Fruit fly (Drosophila melanogaster) whole organism, embryonic: ENCODE data around the gene simj.

Source experiments
- Antp ChIP-seq: fragments of 200-800 bp; sonication (Bioruptor generic); optimal IDR thresholded peaks from 3 replicates; lab custom pipeline; 2016; ENCODE audit warnings: missing biosample characterization, missing genetic modification characterization
- Atf-2 ChIP-seq: fragments of 200-800 bp; sonication (Bioruptor generic); optimal IDR thresholded peaks from 2 replicates; lab custom pipeline; 2016; ENCODE audit warnings: missing biosample characterization, missing genetic modification characterization
- CG10959 ChIP-seq: fragments of 200-800 bp; sonication (Bioruptor generic); IDR thresholded peaks from 2 replicates; pipeline ENCODE4 v1.3.6; 2022; ENCODE audit warnings: missing biosample characterization, missing genetic modification characterization
- CG12744 ChIP-seq: fragments of 200-800 bp; sonication (Bioruptor generic); optimal IDR thresholded peaks from 2 replicates; lab custom pipeline; 2016; ENCODE audit warnings: missing biosample characterization, missing genetic modification characterization
- CG13624 ChIP-seq: fragments of 200-800 bp; sonication (Bioruptor generic); optimal IDR thresholded peaks from 2 replicates; lab custom pipeline; 2016; ENCODE audit warnings: missing biosample characterization, missing genetic modification characterization
- CG14441 ChIP-seq: fragments of 200-800 bp; sonication (Bioruptor generic); IDR thresholded peaks from 2 replicates; pipeline ENCODE4 v1.3.6; 2022; ENCODE audit warnings: missing biosample characterization, missing genetic modification characterization
- CG15696 ChIP-seq: fragments of 200-800 bp; sonication (Bioruptor generic); optimal IDR thresholded peaks from 2 replicates; lab custom pipeline; 2019; ENCODE audit warnings: missing biosample characterization, mild to moderate bottlenecking, missing genetic modification characterization, moderate library complexity
- CG1602 ChIP-seq: fragments of 200-800 bp; sonication (Bioruptor generic); optimal IDR thresholded peaks from 3 replicates; lab custom pipeline; 2016; ENCODE audit warnings: missing biosample characterization, missing genetic modification characterization
- CG17328 ChIP-seq: fragments of 200-800 bp; sonication (Bioruptor generic); IDR thresholded peaks from 2 replicates; pipeline ENCODE4 v1.3.6; 2022; ENCODE audit warnings: missing biosample characterization, missing genetic modification characterization
- CG17802 ChIP-seq: fragments of 200-800 bp; sonication (Bioruptor generic); optimal IDR thresholded peaks from 2 replicates; lab custom pipeline; 2018; ENCODE audit warnings: missing biosample characterization, mild to moderate bottlenecking, missing genetic modification characterization, moderate library complexity
- CG2889 ChIP-seq: fragments of 200-800 bp; sonication (Bioruptor generic); IDR thresholded peaks from 3 replicates; pipeline ENCODE4 v1.3.6; 2022; ENCODE audit warnings: missing biosample characterization, missing genetic modification characterization
- CG30403 ChIP-seq: fragments of 200-800 bp; sonication (Bioruptor generic); optimal IDR thresholded peaks from 3 replicates; lab custom pipeline; 2016; ENCODE audit warnings: missing biosample characterization, missing genetic modification characterization
- CG32532 ChIP-seq: fragments of 200-800 bp; sonication (Bioruptor generic); IDR thresholded peaks from 2 replicates; pipeline ENCODE4 v1.3.6; 2022; ENCODE audit warnings: missing biosample characterization, missing genetic modification characterization
- CG3838 ChIP-seq: fragments of 200-800 bp; sonication (Bioruptor generic); optimal IDR thresholded peaks from 3 replicates; lab custom pipeline; 2016; ENCODE audit warnings: missing biosample characterization, missing genetic modification characterization
- CG5180 ChIP-seq: fragments of 200-800 bp; sonication (Bioruptor generic); optimal IDR thresholded peaks from 3 replicates; lab custom pipeline; 2017; ENCODE audit warnings: missing biosample characterization, missing genetic modification characterization, mild to moderate bottlenecking, moderate library complexity, missing genetic modification reagents
- CG7556 ChIP-seq: fragments of 200-800 bp; sonication (Bioruptor generic); optimal IDR thresholded peaks from 2 replicates; lab custom pipeline; 2017; ENCODE audit warnings: missing biosample characterization, mild to moderate bottlenecking, missing genetic modification characterization
- CG7987 ChIP-seq: fragments of 200-800 bp; sonication (Bioruptor generic); optimal IDR thresholded peaks from 2 replicates; lab custom pipeline; 2018; ENCODE audit warnings: missing biosample characterization, mild to moderate bottlenecking, missing genetic modification characterization, moderate library complexity
- CG8281 ChIP-seq: fragments of 200-800 bp; sonication (Bioruptor generic); optimal IDR thresholded peaks from 2 replicates; lab custom pipeline; 2018; ENCODE audit warnings: missing biosample characterization, mild to moderate bottlenecking, missing genetic modification characterization, moderate library complexity
- CG8359 ChIP-seq: fragments of 200-800 bp; sonication (Bioruptor generic); optimal IDR thresholded peaks from 2 replicates; lab custom pipeline; 2017; ENCODE audit warnings: missing biosample characterization, mild to moderate bottlenecking, missing genetic modification characterization, borderline replicate concordance
- Dbx ChIP-seq: fragments of 200-800 bp; sonication (Bioruptor generic); IDR thresholded peaks from 3 replicates; pipeline ENCODE4 v1.3.6; 2022; ENCODE audit warnings: missing biosample characterization, missing genetic modification characterization
- Fer1 ChIP-seq: fragments of 200-800 bp; sonication (Bioruptor generic); optimal IDR thresholded peaks from 2 replicates; lab custom pipeline; 2017; ENCODE audit warnings: missing biosample characterization, mild to moderate bottlenecking, missing genetic modification characterization
- Hand ChIP-seq: fragments of 200-800 bp; sonication (Bioruptor generic); optimal IDR thresholded peaks from 2 replicates; lab custom pipeline; 2017; ENCODE audit warnings: mild to moderate bottlenecking, missing biosample characterization, missing genetic modification reagents, missing genetic modification characterization
- HmgZ ChIP-seq: fragments of 200-800 bp; sonication (Bioruptor generic); optimal IDR thresholded peaks from 2 replicates; lab custom pipeline; 2018; ENCODE audit warnings: missing biosample characterization, mild to moderate bottlenecking, missing genetic modification characterization
- Mes4 ChIP-seq: fragments of 200-800 bp; sonication (Bioruptor generic); optimal IDR thresholded peaks from 2 replicates; lab custom pipeline; 2016; ENCODE audit warnings: missing biosample characterization, missing genetic modification characterization
- Rx ChIP-seq: fragments of 200-800 bp; sonication (Bioruptor generic); IDR thresholded peaks from 2 replicates; pipeline ENCODE4 v1.3.6; 2022; ENCODE audit warnings: missing biosample characterization, missing genetic modification characterization
- Sry-β ChIP-seq: fragments of 200-800 bp; sonication (Bioruptor generic); optimal IDR thresholded peaks from 2 replicates; lab custom pipeline; 2018; ENCODE audit warnings: missing biosample characterization, mild to moderate bottlenecking, missing genetic modification characterization, moderate library complexity
- Ssrp ChIP-seq: fragments of 200-800 bp; sonication (Bioruptor generic); optimal IDR thresholded peaks from 2 replicates; lab custom pipeline; 2018; ENCODE audit warnings: missing biosample characterization, mild to moderate bottlenecking, missing genetic modification characterization, moderate library complexity
- Tbp ChIP-seq: fragments of >200 bp; optimal IDR thresholded peaks from 2 replicates; lab custom pipeline; 2018; ENCODE audit warnings: missing biosample characterization, missing genetic modification characterization
- Trl ChIP-seq, 3 experiments: fragments of >200 bp in 2 of 3; fragments of 200-800 bp in 1 of 3; sonication (Bioruptor generic) in 1 of 3; optimal IDR thresholded peaks; 2 replicates in 1 of 3; 3 replicates in 2 of 3; lab custom pipeline; 2016 to 2017; ENCODE audit warnings: missing biosample characterization in 1 of 3, missing genetic modification characterization in 1 of 3
- Xrp1 ChIP-seq: fragments of 200-800 bp; sonication (Bioruptor generic); IDR thresholded peaks from 2 replicates; pipeline ENCODE4 v1.3.6; 2022; ENCODE audit warnings: missing biosample characterization, missing genetic modification characterization
- az2 ChIP-seq: fragments of 200-800 bp; sonication (Bioruptor generic); optimal IDR thresholded peaks from 3 replicates; lab custom pipeline; 2016; ENCODE audit warnings: missing biosample characterization, missing genetic modification characterization
- bbx ChIP-seq: fragments of 200-800 bp; sonication (Bioruptor generic); IDR thresholded peaks from 2 replicates; pipeline ENCODE4 v1.3.6; 2022; ENCODE audit warnings: missing biosample characterization, missing genetic modification characterization; ENCODE audit not compliant: partially characterized antibody
- cad ChIP-seq: fragments of >200 bp; optimal IDR thresholded peaks from 2 replicates; lab custom pipeline; 2017; ENCODE audit warnings: missing biosample characterization, missing genetic modification characterization
- cg ChIP-seq: fragments of 200-800 bp; sonication (Bioruptor generic); optimal IDR thresholded peaks from 3 replicates; lab custom pipeline; 2019; ENCODE audit warnings: missing biosample characterization, mild to moderate bottlenecking, missing genetic modification characterization, moderate library complexity
- croc ChIP-seq: fragments of 200-800 bp; sonication (Bioruptor generic); conservative IDR thresholded peaks from 3 replicates; pipeline ENCODE4 v1.3.6; 2022; ENCODE audit warnings: missing biosample characterization, missing genetic modification characterization
- danr ChIP-seq: fragments of 200-800 bp; sonication (Bioruptor generic); IDR thresholded peaks from 2 replicates; pipeline ENCODE4 v1.3.6; 2022; ENCODE audit warnings: missing biosample characterization, missing genetic modification characterization
- dmrt99B ChIP-seq: fragments of 200-800 bp; sonication (Bioruptor generic); optimal IDR thresholded peaks from 2 replicates; lab custom pipeline; 2018; ENCODE audit warnings: missing biosample characterization, mild to moderate bottlenecking, missing genetic modification characterization, moderate library complexity
- dpn ChIP-seq, 2 experiments: fragments of 200-800 bp; sonication (Bioruptor generic); optimal IDR thresholded peaks; 3 replicates each; lab custom pipeline; 2016; ENCODE audit warnings: missing biosample characterization in 2 of 2, missing genetic modification characterization in 2 of 2
- eve ChIP-seq, 2 experiments: fragments of >200 bp; optimal IDR thresholded peaks; 2 replicates each; lab custom pipeline; 2017; ENCODE audit warnings: missing biosample characterization in 2 of 2, missing genetic modification characterization in 2 of 2
- fd3F ChIP-seq: fragments of 200-800 bp; sonication (Bioruptor generic); optimal IDR thresholded peaks from 2 replicates; lab custom pipeline; 2018; ENCODE audit warnings: missing biosample characterization, mild to moderate bottlenecking, missing genetic modification characterization, moderate library complexity
- psq ChIP-seq: fragments of 200-800 bp; sonication (Bioruptor generic); optimal IDR thresholded peaks from 2 replicates; lab custom pipeline; 2017; ENCODE audit warnings: missing biosample characterization, missing genetic modification characterization
- salm ChIP-seq: fragments of 200-800 bp; sonication (Bioruptor generic); optimal IDR thresholded peaks from 2 replicates; lab custom pipeline; 2018; ENCODE audit warnings: missing biosample characterization, mild to moderate bottlenecking, missing genetic modification characterization
- scrt ChIP-seq: fragments of 200-800 bp; sonication (Bioruptor generic); optimal IDR thresholded peaks from 2 replicates; lab custom pipeline; 2018; ENCODE audit warnings: missing biosample characterization, mild to moderate bottlenecking, missing genetic modification characterization, moderate library complexity
- stc ChIP-seq: fragments of 200-800 bp; sonication (Bioruptor generic); IDR thresholded peaks from 2 replicates; pipeline ENCODE4 v1.3.6; 2022; ENCODE audit warnings: missing biosample characterization, missing genetic modification characterization
- stwl ChIP-seq: fragments of 200-800 bp; sonication (Bioruptor generic); optimal IDR thresholded peaks from 3 replicates; lab custom pipeline; 2018; ENCODE audit warnings: missing biosample characterization, mild to moderate bottlenecking, missing genetic modification characterization, moderate library complexity
- toy ChIP-seq: fragments of 200-800 bp; sonication (Bioruptor generic); IDR thresholded peaks from 2 replicates; pipeline ENCODE4 v1.3.6; 2022; ENCODE audit warnings: missing biosample characterization, missing genetic modification characterization
- unc-4 ChIP-seq: fragments of 200-800 bp; sonication (Bioruptor generic); IDR thresholded peaks from 2 replicates; pipeline ENCODE4 v1.3.6; 2022; ENCODE audit warnings: missing biosample characterization, missing genetic modification characterization; ENCODE audit not compliant: partially characterized antibody
- vvl ChIP-seq: fragments of 200-800 bp; sonication (Bioruptor generic); IDR thresholded peaks from 2 replicates; pipeline ENCODE4 v1.3.6; 2022; ENCODE audit warnings: missing biosample characterization, missing genetic modification characterization
- wdn ChIP-seq: fragments of 200-800 bp; sonication (Bioruptor generic); IDR thresholded peaks from 2 replicates; pipeline ENCODE4 v1.3.6; 2022; ENCODE audit warnings: missing biosample characterization, missing genetic modification characterization

simj gene

dm6 chr3L:10665433-10666150 is 1.1 kb downstream of the simj start (continued):
- TF ChIP-seq CG17802 (peak; percentile 76), Hand (GFP tag; lab: Kevin White, UChicago) (peak; percentile 95), Antp (GFP tag; lab: Kevin White, UChicago) (peak; percentile 64), psq (GFP tag; lab: Kevin White, UChicago) (peak; percentile 68), HmgZ (tag; lab: Kevin White, UChicago) (peak; percentile 97), croc (GFP tag; lab: Robert Waterston, UW) (peak; percentile 93), Sry-β (peak; percentile 67), cg (peak; percentile 94), scrt (GFP tag; lab: Kevin White, UChicago) (peak; percentile 95), Rx (GFP tag; lab: Robert Waterston, UW) (peak; percentile 59), danr (GFP tag; lab: Robert Waterston, UW) (peak; percentile 90), bbx (GFP tag; lab: Robert Waterston, UW) (no peak), stwl (tag; lab: Kevin White, UChicago) (peak; percentile 65), CG15696 (tag; lab: Kevin White, UChicago) (peak; percentile 98), CG30403 (GFP tag; lab: Kevin White, UChicago) (peak; percentile 98), vvl (GFP tag; lab: Robert Waterston, UW) (peak; percentile 96), CG7556 (peak; percentile 99), CG2889 (GFP tag; lab: Robert Waterston, UW) (peak; percentile 84), CG8359 (GFP tag; lab: Kevin White, UChicago) (peak; percentile 91), Atf-2 (peak; percentile 75), CG13624 (GFP tag; lab: Kevin White, UChicago) (peak; percentile 83), cad (no peak), az2 (GFP tag; lab: Kevin White, UChicago) (peak; percentile 97), stc (peak; percentile 92), dmrt99B (tag; lab: Kevin White, UChicago) (peak; percentile 99), CG7987 (peak; percentile 89), CG8281 (peak; percentile 90), Trl (optimal IDR thresholded peaks at IDR 0.05; lab: Kevin White, UChicago) (peak; percentile 82 to 90), Trl (GFP tag; optimal IDR thresholded peaks at IDR 0.05; lab: Kevin White, UChicago) (peak; percentile 87), wdn (peak; percentile 57; the same call in 1 of the 2 replicates), Ssrp (tag; lab: Kevin White, UChicago) (peak; percentile 98), dpn (GFP tag; optimal IDR thresholded peaks at IDR 0.05; lab: Kevin White, UChicago) (peak; percentile 86 to 95), unc-4 (GFP tag; lab: Robert Waterston, UW) (no peak), Tbp (GFP tag; lab: Kevin White, UChicago) (no peak), toy (GFP tag; lab: Robert Waterston, UW) (peak; percentile 48), Mes4 (GFP tag; lab: Kevin White, UChicago) (peak; percentile 84), eve (GFP tag; optimal IDR thresholded peaks at IDR 0.05; lab: Kevin White, UChicago) (peak; percentile 79 to 100), CG3838 (GFP tag; lab: Kevin White, UChicago) (peak; percentile 76), CG17328 (GFP tag; lab: Robert Waterston, UW) (peak; percentile 90), Fer1 (peak; percentile 97), Dbx (GFP tag; lab: Robert Waterston, UW) (peak; percentile 90), fd3F (peak; percentile 95), CG32532 (peak; percentile 91), salm (tag; lab: Kevin White, UChicago) (peak; percentile 97), Xrp1 (peak; percentile 98), CG14441 (GFP tag; lab: Robert Waterston, UW) (peak; percentile 85), CG10959 (peak; percentile 77), CG1602 (GFP tag; lab: Kevin White, UChicago) (peak; percentile 96), CG5180 (GFP tag; lab: Kevin White, UChicago) (peak; percentile 94), CG12744 (GFP tag; lab: Kevin White, UChicago) (peak; percentile 85)
